Worm (Caenorhabditis elegans) whole organism, L2 larva: ENCODE results near the gene F19C7.2.

Source experiments
- R02D3.7 ChIP-seq: fragments of 150-350 bp; optimal IDR thresholded peaks from 2 replicates; lab custom pipeline; 2014; ENCODE audit warnings: missing biosample characterization, missing genetic modification characterization
- aly-2 ChIP-seq: fragments of 150-350 bp; optimal IDR thresholded peaks from 2 replicates; lab custom pipeline; 2014; ENCODE audit warnings: missing biosample characterization, missing genetic modification characterization
- elt-1 ChIP-seq: fragments of 150-350 bp; optimal IDR thresholded peaks from 2 replicates; lab custom pipeline; 2014; ENCODE audit warnings: missing biosample characterization, missing genetic modification characterization
- elt-3 ChIP-seq: sonication (generic microtip); optimal IDR thresholded peaks from 2 replicates; lab custom pipeline; 2017; ENCODE audit warnings: missing biosample characterization, missing genetic modification characterization
- lin-39 ChIP-seq: fragments of 150-350 bp; optimal IDR thresholded peaks from 2 replicates; lab custom pipeline; 2014; ENCODE audit warnings: missing biosample characterization, missing genetic modification reagents, missing genetic modification characterization
- nhr-10 ChIP-seq: sonication (generic microtip); optimal IDR thresholded peaks from 2 replicates; lab custom pipeline; 2017; ENCODE audit warnings: missing biosample characterization, missing genetic modification characterization
- nhr-11 ChIP-seq: fragments of 150-350 bp; optimal IDR thresholded peaks from 2 replicates; lab custom pipeline; 2014; ENCODE audit warnings: missing biosample characterization, missing genetic modification characterization
- nhr-25 ChIP-seq: fragments of 150-350 bp; sonication (generic microtip); optimal IDR thresholded peaks from 3 replicates; lab custom pipeline; 2014; ENCODE audit warnings: missing biosample characterization, missing genetic modification characterization
- nhr-6 ChIP-seq: fragments of 150-350 bp; optimal IDR thresholded peaks from 2 replicates; lab custom pipeline; 2014; ENCODE audit warnings: missing biosample characterization, missing genetic modification characterization
- snpc-4 ChIP-seq: fragments of 150-350 bp; optimal IDR thresholded peaks from 2 replicates; lab custom pipeline; 2014; ENCODE audit warnings: missing biosample characterization, missing genetic modification characterization

- no peak for TF ChIP-seq nhr-25 (tag; lab: Kevin White, UChicago)
- no peak for TF ChIP-seq snpc-4 (tag; lab: Kevin White, UChicago)
- TF ChIP-seq elt-1 (tag; lab: Kevin White, UChicago), result no peak
- TF ChIP-seq nhr-11, result no peak
- no peak for TF ChIP-seq nhr-6 (tag; lab: Kevin White, UChicago)
- no peak for TF ChIP-seq lin-39 (tag; lab: Kevin White, UChicago)
- TF ChIP-seq R02D3.7 (tag; lab: Kevin White, UChicago), result no peak
- no peak for TF ChIP-seq aly-2 (tag; lab: Kevin White, UChicago)
- TF ChIP-seq elt-3 (tag; lab: Kevin White, UChicago), result no peak
- TF ChIP-seq nhr-10, result no peak
Observed at ce11 chrIV:4551562-4551961, 48.2 kb upstream of the F19C7.2 start.
